Fruit fly (Drosophila melanogaster) whole organism, embryonic: Measurements from ENCODE around the gene pont.

Source experiments
- Atf-2 ChIP-seq: fragments of 200-800 bp; sonication (Bioruptor generic); optimal IDR thresholded peaks from 2 replicates; lab custom pipeline; 2016; ENCODE audit warnings: missing biosample characterization, missing genetic modification characterization
- CG10209 ChIP-seq: fragments of 200-800 bp; sonication (Bioruptor generic); optimal IDR thresholded peaks from 3 replicates; lab custom pipeline; 2017; ENCODE audit warnings: missing biosample characterization, mild to moderate bottlenecking, missing genetic modification characterization, missing genetic modification reagents
- CG10959 ChIP-seq: fragments of 200-800 bp; sonication (Bioruptor generic); IDR thresholded peaks from 2 replicates; pipeline ENCODE4 v1.3.6; 2022; ENCODE audit warnings: missing biosample characterization, missing genetic modification characterization
- CG11504 ChIP-seq: fragments of 200-800 bp; sonication (Bioruptor generic); optimal IDR thresholded peaks from 3 replicates; lab custom pipeline; 2019; ENCODE audit warnings: missing biosample characterization, mild to moderate bottlenecking, missing genetic modification characterization, moderate library complexity
- CG12155 ChIP-seq: fragments of 200-800 bp; sonication (Bioruptor generic); optimal IDR thresholded peaks from 3 replicates; lab custom pipeline; 2016; ENCODE audit warnings: missing biosample characterization, missing genetic modification characterization
- CG12219 ChIP-seq: fragments of 200-800 bp; sonication (Bioruptor generic); optimal IDR thresholded peaks from 3 replicates; lab custom pipeline; 2018; ENCODE audit warnings: missing biosample characterization, mild to moderate bottlenecking, missing genetic modification characterization
- CG12659 ChIP-seq: fragments of 200-800 bp; sonication (Bioruptor generic); optimal IDR thresholded peaks from 3 replicates; lab custom pipeline; 2017; ENCODE audit warnings: mild to moderate bottlenecking, missing biosample characterization, missing genetic modification reagents, missing genetic modification characterization
- CG12769 ChIP-seq: fragments of 200-800 bp; sonication (Bioruptor generic); optimal IDR thresholded peaks from 2 replicates; lab custom pipeline; 2019; ENCODE audit warnings: missing biosample characterization, mild to moderate bottlenecking, missing genetic modification characterization, moderate library complexity
- CG14710 ChIP-seq: fragments of 200-800 bp; sonication (Bioruptor generic); optimal IDR thresholded peaks from 3 replicates; lab custom pipeline; 2019; ENCODE audit warnings: missing biosample characterization, mild to moderate bottlenecking, missing genetic modification characterization, moderate library complexity
- CG16779 ChIP-seq: fragments of 200-800 bp; sonication (Bioruptor generic); IDR thresholded peaks from 2 replicates; pipeline ENCODE4 v1.3.6; 2022; ENCODE audit warnings: missing biosample characterization, missing genetic modification characterization
- CG16863 ChIP-seq: fragments of 200-800 bp; sonication (Bioruptor generic); optimal IDR thresholded peaks from 3 replicates; lab custom pipeline; 2016; ENCODE audit warnings: missing biosample characterization, missing genetic modification characterization
- CG2199 ChIP-seq: fragments of 200-800 bp; sonication (Bioruptor generic); IDR thresholded peaks from 3 replicates; pipeline ENCODE4 v1.3.6; 2022; ENCODE audit warnings: missing biosample characterization, missing genetic modification characterization
- CG31365 ChIP-seq: fragments of 200-800 bp; sonication (Bioruptor generic); optimal IDR thresholded peaks from 2 replicates; lab custom pipeline; 2018; ENCODE audit warnings: missing biosample characterization, mild to moderate bottlenecking, missing genetic modification characterization
- CG3726 ChIP-seq: fragments of 200-800 bp; sonication (Bioruptor generic); IDR thresholded peaks from 3 replicates; pipeline ENCODE4, ENCODE4 v1.3.6; 2022; ENCODE audit warnings: missing biosample characterization, missing genetic modification characterization
- CG3838 ChIP-seq: fragments of 200-800 bp; sonication (Bioruptor generic); optimal IDR thresholded peaks from 3 replicates; lab custom pipeline; 2016; ENCODE audit warnings: missing biosample characterization, missing genetic modification characterization
- CG4617 ChIP-seq: fragments of 200-800 bp; sonication (Bioruptor generic); optimal IDR thresholded peaks from 3 replicates; lab custom pipeline; 2016; ENCODE audit warnings: missing biosample characterization, missing genetic modification characterization, borderline replicate concordance
- CG7271 ChIP-seq: fragments of 200-800 bp; sonication (Bioruptor generic); optimal IDR thresholded peaks from 2 replicates; lab custom pipeline; 2018; ENCODE audit warnings: missing biosample characterization, mild to moderate bottlenecking, missing genetic modification characterization, moderate library complexity
- CG7928 ChIP-seq: fragments of 200-800 bp; sonication (Bioruptor generic); optimal IDR thresholded peaks from 2 replicates; lab custom pipeline; 2017; ENCODE audit warnings: missing biosample characterization, mild to moderate bottlenecking, missing genetic modification characterization
- CG8281 ChIP-seq: fragments of 200-800 bp; sonication (Bioruptor generic); optimal IDR thresholded peaks from 2 replicates; lab custom pipeline; 2018; ENCODE audit warnings: missing biosample characterization, mild to moderate bottlenecking, missing genetic modification characterization, moderate library complexity
- CG9797 ChIP-seq: fragments of 200-800 bp; sonication (Bioruptor generic); optimal IDR thresholded peaks from 3 replicates; lab custom pipeline; 2018; ENCODE audit warnings: missing biosample characterization, mild to moderate bottlenecking, missing genetic modification characterization
- CG9817 ChIP-seq: fragments of 200-800 bp; sonication (Bioruptor generic); optimal IDR thresholded peaks from 2 replicates; lab custom pipeline; 2018; ENCODE audit warnings: missing biosample characterization, mild to moderate bottlenecking, missing genetic modification characterization, moderate library complexity
- Dek ChIP-seq: fragments of 200-800 bp; sonication (Bioruptor generic); optimal IDR thresholded peaks from 3 replicates; lab custom pipeline; 2019; ENCODE audit warnings: missing biosample characterization, mild to moderate bottlenecking, missing genetic modification characterization, moderate library complexity
- Doc2 ChIP-seq: fragments of 200-800 bp; sonication (Bioruptor generic); IDR thresholded peaks from 2 replicates; pipeline ENCODE4 v1.3.6; 2022; ENCODE audit warnings: missing biosample characterization, missing genetic modification characterization
- Hey ChIP-seq: fragments of 200-800 bp; sonication (Bioruptor generic); optimal IDR thresholded peaks from 3 replicates; lab custom pipeline; 2018; ENCODE audit warnings: missing biosample characterization, mild to moderate bottlenecking, missing genetic modification characterization
- HmgZ ChIP-seq: fragments of 200-800 bp; sonication (Bioruptor generic); optimal IDR thresholded peaks from 2 replicates; lab custom pipeline; 2018; ENCODE audit warnings: missing biosample characterization, mild to moderate bottlenecking, missing genetic modification characterization
- Hr39 ChIP-seq: fragments of >200 bp; optimal IDR thresholded peaks from 2 replicates; lab custom pipeline; 2017
- Hr78 ChIP-seq, 2 experiments: fragments of 200-800 bp in 1 of 2; fragments of >200 bp in 1 of 2; sonication (Bioruptor generic) in 1 of 2; optimal IDR thresholded peaks; 2 replicates each; lab custom pipeline; 2017 to 2019; ENCODE audit warnings: missing biosample characterization in 2 of 2, missing genetic modification characterization in 2 of 2, mild to moderate bottlenecking in 1 of 2, moderate library complexity in 1 of 2
- Hsf ChIP-seq: fragments of 200-800 bp; sonication (Bioruptor generic); optimal IDR thresholded peaks from 3 replicates; lab custom pipeline; 2016; ENCODE audit warnings: missing biosample characterization, missing genetic modification characterization
- Opbp ChIP-seq: fragments of 200-800 bp; sonication (Bioruptor generic); IDR thresholded peaks from 3 replicates; pipeline ENCODE4 v1.3.6; 2022; ENCODE audit warnings: missing biosample characterization, missing genetic modification characterization; ENCODE audit not compliant: partially characterized antibody
- Usf ChIP-seq: fragments of 200-800 bp; sonication (Bioruptor generic); optimal IDR thresholded peaks from 2 replicates; lab custom pipeline; 2017; ENCODE audit warnings: missing genotype, missing biosample characterization, missing genetic modification characterization
- aop ChIP-seq: fragments of 200-800 bp; sonication (Bioruptor generic); IDR thresholded peaks from 2 replicates; pipeline ENCODE4 v1.3.6; 2022; ENCODE audit warnings: missing biosample characterization, missing genetic modification characterization
- ash1 ChIP-seq: fragments of 200-800 bp; sonication (Bioruptor generic); optimal IDR thresholded peaks from 2 replicates; lab custom pipeline; 2018; ENCODE audit warnings: missing biosample characterization, mild to moderate bottlenecking, missing genetic modification characterization
- ems ChIP-seq: fragments of 200-800 bp; sonication (Bioruptor generic); optimal IDR thresholded peaks from 3 replicates; lab custom pipeline; 2016; ENCODE audit warnings: missing biosample characterization, missing genetic modification characterization
- eyg ChIP-seq: fragments of 200-800 bp; sonication (Bioruptor generic); optimal IDR thresholded peaks from 3 replicates; lab custom pipeline; 2016; ENCODE audit warnings: missing biosample characterization, missing genetic modification characterization
- gem ChIP-seq: fragments of 200-800 bp; sonication (Bioruptor generic); optimal IDR thresholded peaks from 2 replicates; lab custom pipeline; 2019; ENCODE audit warnings: missing biosample characterization, mild to moderate bottlenecking, missing genetic modification characterization, moderate library complexity
- gsb-n ChIP-seq: fragments of 200-800 bp; sonication (Bioruptor generic); optimal IDR thresholded peaks from 3 replicates; lab custom pipeline; 2018; ENCODE audit warnings: missing biosample characterization, mild to moderate bottlenecking, missing genetic modification characterization
- hkb ChIP-seq, 2 experiments: fragments of 200-800 bp in 1 of 2; fragments of >200 bp in 1 of 2; sonication (Bioruptor generic) in 1 of 2; IDR thresholded peaks in 1 of 2; optimal IDR thresholded peaks in 1 of 2; 2 replicates each; pipeline versions ENCODE4 v1.3.6 to Lab custom; 2017 to 2022; ENCODE audit warnings: missing biosample characterization in 1 of 2, missing genetic modification characterization in 1 of 2
- insv ChIP-seq, 2 experiments: fragments of 200-800 bp; sonication (Bioruptor generic); optimal IDR thresholded peaks; 3 replicates each; lab custom pipeline; 2016 to 2018; ENCODE audit warnings: missing biosample characterization in 2 of 2, missing genetic modification characterization in 2 of 2
- kah ChIP-seq: fragments of 200-800 bp; sonication (Bioruptor generic); optimal IDR thresholded peaks from 2 replicates; lab custom pipeline; 2018; ENCODE audit warnings: missing biosample characterization, mild to moderate bottlenecking, missing genetic modification characterization
- klu ChIP-seq: fragments of 200-800 bp; sonication (Bioruptor generic); IDR thresholded peaks from 2 replicates; pipeline ENCODE4 v1.3.6; 2022; ENCODE audit warnings: missing biosample characterization, missing genetic modification characterization
- mam ChIP-seq: fragments of 200-800 bp; sonication (Bioruptor generic); optimal IDR thresholded peaks from 3 replicates; lab custom pipeline; 2016; ENCODE audit warnings: missing biosample characterization, missing genetic modification characterization
- nerfin-1 ChIP-seq: fragments of 200-800 bp; sonication (Bioruptor generic); optimal IDR thresholded peaks from 3 replicates; lab custom pipeline; 2019; ENCODE audit warnings: missing biosample characterization, mild to moderate bottlenecking, missing genetic modification characterization, moderate library complexity
- odd ChIP-seq: fragments of 200-800 bp; sonication (Bioruptor generic); optimal IDR thresholded peaks from 2 replicates; lab custom pipeline; 2017; ENCODE audit warnings: missing biosample characterization, mild to moderate bottlenecking, missing genetic modification characterization
- ro ChIP-seq: fragments of 200-800 bp; sonication (Bioruptor generic); IDR thresholded peaks from 2 replicates; pipeline ENCODE4 v1.3.6; 2022; ENCODE audit warnings: missing biosample characterization, missing genetic modification characterization
- shn ChIP-seq: fragments of 200-800 bp; sonication (Bioruptor generic); optimal IDR thresholded peaks from 3 replicates; lab custom pipeline; 2016; ENCODE audit warnings: missing biosample characterization, missing genetic modification characterization
- sim ChIP-seq: fragments of 200-800 bp; sonication (Bioruptor generic); IDR thresholded peaks from 2 replicates; pipeline ENCODE4 v1.3.6; 2022; ENCODE audit warnings: missing biosample characterization, missing genetic modification characterization
- so ChIP-seq: fragments of 200-800 bp; sonication (Bioruptor generic); IDR thresholded peaks from 3 replicates; pipeline ENCODE4 v1.3.6; 2022; ENCODE audit warnings: missing biosample characterization, missing genetic modification characterization
- tna ChIP-seq: fragments of 200-800 bp; sonication (Bioruptor generic); IDR thresholded peaks from 2 replicates; pipeline ENCODE4 v1.3.6; 2022; ENCODE audit warnings: missing biosample characterization, missing genetic modification characterization; ENCODE audit not compliant: partially characterized antibody
- vfl ChIP-seq: fragments of 200-800 bp; sonication (Bioruptor generic); optimal IDR thresholded peaks from 2 replicates; lab custom pipeline; 2016; ENCODE audit warnings: missing biosample characterization, missing genetic modification characterization
- zf30C ChIP-seq: fragments of 200-800 bp; sonication (Bioruptor generic); optimal IDR thresholded peaks from 3 replicates; lab custom pipeline; 2018; ENCODE audit warnings: missing biosample characterization, mild to moderate bottlenecking, missing genetic modification characterization

Gene pont

DNA sequence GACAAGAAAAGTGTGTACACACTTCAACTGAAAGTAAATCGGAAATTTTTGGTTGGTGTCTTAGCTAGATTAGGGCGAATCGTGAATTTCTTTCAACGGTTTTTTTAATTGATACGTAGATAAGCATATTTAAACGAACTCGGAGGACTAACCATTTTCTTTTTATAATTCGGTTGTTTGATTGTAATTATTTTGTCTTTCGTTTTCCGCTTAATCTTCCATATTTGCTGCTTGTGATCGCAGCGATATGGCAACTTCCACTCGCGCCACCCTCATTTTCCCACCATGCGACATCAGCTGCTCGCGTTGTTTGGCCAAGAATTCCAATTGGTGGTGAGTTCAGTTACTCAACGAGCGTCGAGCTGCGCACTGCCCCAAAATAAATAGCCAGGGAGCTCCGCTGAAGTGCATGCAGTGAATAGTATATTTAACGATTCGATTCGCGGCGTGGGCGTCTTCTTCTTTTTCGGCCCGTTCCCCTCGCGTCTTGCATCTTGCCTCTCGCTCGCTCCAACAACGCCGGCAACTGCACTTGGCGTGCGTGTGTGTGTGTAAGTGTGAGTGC is 2.1 kb downstream of the pont start, which contains the start of gene Nuak (continued):
- peak; percentile 100 for TF ChIP-seq CG14710 (tag; lab: Kevin White, UChicago)
- no peak for TF ChIP-seq CG8281 (tag; lab: Kevin White, UChicago)
- TF ChIP-seq mam (GFP tag; lab: Kevin White, UChicago), result peak; percentile 98
- no peak for TF ChIP-seq Opbp (GFP tag; lab: Robert Waterston, UW)
- peak; percentile 93 for TF ChIP-seq CG9817 (tag; lab: Kevin White, UChicago)
- peak; percentile 61 for TF ChIP-seq CG7271 (tag; lab: Kevin White, UChicago)
- peak; percentile 84 for TF ChIP-seq hkb (optimal IDR thresholded peaks at IDR 0.05; lab: Kevin White, UChicago)
- no peak for TF ChIP-seq hkb (GFP tag; IDR thresholded peaks at IDR 0.05; lab: Robert Waterston, UW)
- TF ChIP-seq CG3726 (GFP tag; lab: Robert Waterston, UW), result no peak
- TF ChIP-seq klu (GFP tag; lab: Robert Waterston, UW), result no peak
- peak; percentile 79 for TF ChIP-seq Dek (tag; lab: Kevin White, UChicago)
- TF ChIP-seq CG4617 (GFP tag; lab: Kevin White, UChicago), result peak; percentile 86
- TF ChIP-seq ash1 (GFP tag; lab: Kevin White, UChicago), result no peak
- peak; percentile 70 for TF ChIP-seq nerfin-1 (tag; lab: Kevin White, UChicago)
- peak; percentile 58 for TF ChIP-seq Usf
- peak; percentile 93 for TF ChIP-seq ems
- no peak for TF ChIP-seq odd
- peak; percentile 61 for TF ChIP-seq CG7928
- TF ChIP-seq CG16863 (GFP tag; lab: Kevin White, UChicago), result peak; percentile 87
- TF ChIP-seq aop (GFP tag; lab: Robert Waterston, UW), result no peak
- no peak for TF ChIP-seq so (GFP tag; lab: Robert Waterston, UW)
- TF ChIP-seq kah (GFP tag; lab: Kevin White, UChicago), result peak; percentile 49
- peak; percentile 70 for TF ChIP-seq CG12219
- no peak for TF ChIP-seq tna
- TF ChIP-seq gsb-n (tag; lab: Kevin White, UChicago), result peak; percentile 82
- TF ChIP-seq CG2199 (GFP tag; lab: Robert Waterston, UW), result no peak
- no peak for TF ChIP-seq ro (GFP tag; lab: Robert Waterston, UW)
- TF ChIP-seq shn (GFP tag; lab: Kevin White, UChicago), result peak; percentile 96
- TF ChIP-seq Hey (tag; lab: Kevin White, UChicago), result peak; percentile 67
- no peak for TF ChIP-seq zf30C
- TF ChIP-seq Hsf (GFP tag; lab: Kevin White, UChicago), result peak; percentile 95
- no peak for TF ChIP-seq Doc2
- no peak for TF ChIP-seq sim (GFP tag; lab: Robert Waterston, UW)
- TF ChIP-seq vfl (GFP tag; lab: Kevin White, UChicago), result peak; percentile 89
- peak; percentile 80 for TF ChIP-seq CG11504 (tag; lab: Kevin White, UChicago)
- TF ChIP-seq CG9797 (GFP tag; lab: Kevin White, UChicago), result peak; percentile 61
- TF ChIP-seq CG31365 (tag; lab: Kevin White, UChicago), result no peak
- TF ChIP-seq CG10209, result peak; percentile 84
- no peak for TF ChIP-seq CG10959
- peak; percentile 91 for TF ChIP-seq HmgZ
- no peak for TF ChIP-seq CG16779
- peak; percentile 93 for TF ChIP-seq Atf-2 (GFP tag; lab: Kevin White, UChicago)
- TF ChIP-seq Hr39 (lab: Kevin White, UChicago), result no peak
- TF ChIP-seq CG3838, result peak; percentile 70
- TF ChIP-seq eyg, result peak; percentile 85
- TF ChIP-seq insv (GFP tag; optimal IDR thresholded peaks at IDR 0.05; lab: Kevin White, UChicago), result peak in 1 of 2 experiments; percentile 90
- peak; percentile 85 for TF ChIP-seq CG12769 (tag; lab: Kevin White, UChicago)
- peak; percentile 92 for TF ChIP-seq CG12155 (GFP tag; lab: Kevin White, UChicago)
- TF ChIP-seq Hr78 (GFP tag; optimal IDR thresholded peaks at IDR 0.05; lab: Kevin White, UChicago), result no peak
- peak; percentile 92 for TF ChIP-seq CG12659 (GFP tag; lab: Kevin White, UChicago)
- peak; percentile 91 for TF ChIP-seq gem (tag; lab: Kevin White, UChicago)
